Worm (Caenorhabditis elegans): ENCODE results near the gene scl-13.

DNA sequence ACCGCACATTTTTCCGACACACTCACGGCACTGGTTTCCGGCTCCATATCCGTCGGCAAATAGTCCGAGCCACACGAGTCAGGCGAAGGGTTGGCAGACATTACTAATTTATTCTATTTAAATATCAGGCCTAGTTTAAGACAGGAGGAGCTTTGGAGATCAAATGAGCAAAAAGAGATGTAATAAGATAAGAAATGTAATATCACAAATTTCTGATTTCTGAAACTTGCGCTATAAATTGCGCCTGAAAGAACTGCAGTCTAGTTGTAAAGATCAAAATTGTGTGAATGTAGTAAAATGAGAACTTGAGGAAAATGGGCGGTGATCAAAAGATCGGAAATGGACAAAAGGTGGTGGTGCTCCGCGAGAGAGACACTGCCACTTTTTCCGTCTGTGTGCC, 43.4 kb upstream of the scl-13 start, which contains the start of gene nhr-186:
- no peak for TF ChIP-seq ama-1 (optimal IDR thresholded peaks at IDR 0.05)
- no peak for TF ChIP-seq hmbx-1 (tag; optimal IDR thresholded peaks at IDR 0.05)
- no peak for TF ChIP-seq F13C5.2 (tag; optimal IDR thresholded peaks at IDR 0.05)
- TF ChIP-seq tra-4 (tag; optimal IDR thresholded peaks at IDR 0.05) = no peak
- no peak for TF ChIP-seq ceh-13 (GFP tag; optimal IDR thresholded peaks at IDR 0.05)
- no peak for TF ChIP-seq scrt-1 (GFP tag; IDR thresholded peaks at IDR 0.05)
- no peak for TF ChIP-seq flt-1 (GFP tag; IDR thresholded peaks at IDR 0.05)
- no peak for TF ChIP-seq hmg-4 (GFP tag; optimal IDR thresholded peaks at IDR 0.05)
- no peak for TF ChIP-seq ceh-36 (tag; optimal IDR thresholded peaks at IDR 0.05)

All from whole organism, early embryonic.